Fruit fly (Drosophila melanogaster): ENCODE data around the gene Dph4.
A peak's percentile ranks its signal among the peaks of the same experiment; 100 is the strongest.

Dph4 gene

dm6 chr3R:5591398-5591853 is 32.5 kb downstream of the Dph4 start, which contains the start of the genes noi and Vha26 (continued):
- TF ChIP-seq Met (GFP tag; optimal IDR thresholded peaks at IDR 0.05) (no peak), fkh (GFP tag; optimal IDR thresholded peaks at IDR 0.05) (peak; percentile 92), CG11762 (GFP tag; optimal IDR thresholded peaks at IDR 0.05; ENCODE audit: insufficient read depth) (no peak), Eip78C (GFP tag) (peak; percentile 61), Hr39 (GFP tag; optimal IDR thresholded peaks at IDR 0.05) (no peak), Ets21C (GFP tag; optimal IDR thresholded peaks at IDR 0.05) (no peak), eg (GFP tag; IDR thresholded peaks at IDR 0.05) (no peak; the same call in 2 of the 3 replicates), pdm3 (GFP tag; optimal IDR thresholded peaks at IDR 0.05) (no peak)

DNA sequence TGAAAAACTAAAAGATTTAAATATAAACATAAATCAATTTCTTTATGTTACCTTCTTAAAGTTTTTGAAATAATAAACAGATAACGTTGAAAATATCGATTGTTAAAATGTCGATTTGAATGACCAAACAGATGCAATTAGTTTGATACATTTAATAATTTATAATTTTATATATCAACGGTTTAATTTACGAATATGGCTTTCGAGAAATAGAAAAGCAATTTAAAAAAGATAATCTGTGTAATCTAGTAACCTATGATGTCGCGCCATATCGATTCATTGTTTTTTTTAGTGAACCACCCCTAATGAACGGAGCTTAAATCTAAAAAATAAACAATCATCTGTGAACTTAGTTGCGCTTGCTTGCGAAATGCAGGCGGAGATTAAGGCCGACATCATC is 35.4 kb downstream of the Dph4 start, which contains the start of gene PolZ2:
Gene PolZ2 (plus strand): TSS at position 301 of the 400 bp plus-strand sequence.
- TF ChIP-seq svp (GFP tag) (no peak), CG15336 (GFP tag; IDR thresholded peaks at IDR 0.05) (no peak), fd59A (GFP tag; optimal IDR thresholded peaks at IDR 0.05) (no peak), dsx (GFP tag; optimal IDR thresholded peaks at IDR 0.05; ENCODE audit: poor library complexity, severe bottlenecking) (no peak), net (GFP tag; optimal IDR thresholded peaks at IDR 0.05) (no peak), CG34406 (GFP tag; optimal IDR thresholded peaks at IDR 0.05) (no peak), CG16779 (tag; optimal IDR thresholded peaks at IDR 0.05) (no peak), CG9139 (GFP tag; optimal IDR thresholded peaks at IDR 0.05) (no peak), CG32006 (GFP tag; optimal IDR thresholded peaks at IDR 0.05) (no peak), Ets96B (tag; optimal IDR thresholded peaks at IDR 0.05) (no peak), spab (GFP tag; optimal IDR thresholded peaks at IDR 0.05) (no peak), pdm3 (GFP tag; optimal IDR thresholded peaks at IDR 0.05) (no peak), cyc (GFP tag; optimal IDR thresholded peaks at IDR 0.05) (no peak), Gug (GFP tag; IDR thresholded peaks at IDR 0.05) (no peak), Hr4 (GFP tag; optimal IDR thresholded peaks at IDR 0.05) (no peak), eg (GFP tag; IDR thresholded peaks at IDR 0.05) (no peak), CG6792 (GFP tag; optimal IDR thresholded peaks at IDR 0.05) (no peak), achi (GFP tag; optimal IDR thresholded peaks at IDR 0.05) (no peak), CG8119 (GFP tag; IDR thresholded peaks at IDR 0.05) (no peak), CG11762 (GFP tag; optimal IDR thresholded peaks at IDR 0.05; ENCODE audit: insufficient read depth) (no peak)

DNA sequence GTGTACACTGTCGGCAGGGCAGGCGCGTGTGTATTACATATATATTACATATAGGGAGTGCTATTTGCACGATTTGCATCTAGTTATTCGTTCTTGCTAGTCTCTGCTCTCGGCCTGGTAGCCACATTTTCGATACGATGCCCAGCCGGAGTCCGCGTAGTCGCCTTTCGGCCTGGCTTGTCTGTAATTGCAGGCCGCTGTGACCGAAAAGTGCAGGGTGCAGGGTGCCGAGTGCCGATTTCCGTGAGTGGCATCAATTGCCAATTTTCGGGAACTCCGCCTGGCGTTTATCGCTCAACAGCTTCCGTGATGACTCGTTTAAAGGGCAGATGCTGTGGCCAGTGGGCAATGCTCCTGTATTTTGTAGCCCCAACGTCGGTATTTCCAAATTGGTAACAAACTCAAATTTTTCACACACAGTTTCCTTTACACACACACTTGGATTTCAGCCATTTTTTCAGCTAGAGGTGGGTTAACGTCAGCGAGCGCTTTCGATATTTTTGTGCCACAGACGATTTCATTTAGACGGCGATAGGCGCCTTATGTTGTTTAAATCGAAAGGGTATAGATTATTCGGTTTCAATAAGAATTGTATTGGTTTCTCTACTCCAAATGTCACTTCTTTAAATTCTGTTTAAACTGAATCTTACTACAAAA is 35.9 kb downstream of the Dph4 start, which contains the start of gene CG2926:
Gene CG2926 (minus strand): TSS at position 518 of the 657 bp plus-strand sequence.
- TF ChIP-seq CG8319 (GFP tag; optimal IDR thresholded peaks at IDR 0.05) (no peak), dac (GFP tag; optimal IDR thresholded peaks at IDR 0.05) (no peak), ss (GFP tag; optimal IDR thresholded peaks at IDR 0.05) (no peak), esn (GFP tag; optimal IDR thresholded peaks at IDR 0.05) (peak; percentile 43), CG31627 (GFP tag; optimal IDR thresholded peaks at IDR 0.05) (peak; percentile 18), CG6854 (GFP tag; optimal IDR thresholded peaks at IDR 0.05) (peak; percentile 45), CG11902 (GFP tag; optimal IDR thresholded peaks at IDR 0.05) (no peak), CG15336 (GFP tag; IDR thresholded peaks at IDR 0.05) (peak; percentile 28; the same call in 1 of the 2 replicates), topi (GFP tag; optimal IDR thresholded peaks at IDR 0.05) (no peak), CG6808 (GFP tag; optimal IDR thresholded peaks at IDR 0.05) (no peak), Smox (GFP tag; optimal IDR thresholded peaks at IDR 0.05) (no peak), spab (GFP tag; optimal IDR thresholded peaks at IDR 0.05) (no peak), cyc (GFP tag; optimal IDR thresholded peaks at IDR 0.05) (peak; percentile 31), lz (GFP tag; optimal IDR thresholded peaks at IDR 0.05) (peak; percentile 40)

Data from whole organism, prepupa.